Fruit fly (Drosophila melanogaster) whole organism, embryonic: ENCODE results near the gene CG7333.

ENCODE experiments used
- Ada2b ChIP-seq: fragments of 200-800 bp; sonication (Bioruptor generic); IDR thresholded peaks from 2 replicates; pipeline ENCODE4 v1.3.6; 2022; ENCODE audit warnings: missing biosample characterization, missing genetic modification characterization
- Antp ChIP-seq: fragments of 200-800 bp; sonication (Bioruptor generic); optimal IDR thresholded peaks from 3 replicates; lab custom pipeline; 2016; ENCODE audit warnings: missing biosample characterization, missing genetic modification characterization
- Awh ChIP-seq: fragments of 200-800 bp; sonication (Bioruptor generic); IDR thresholded peaks from 2 replicates; pipeline ENCODE4, ENCODE4 v1.3.6; 2022; ENCODE audit warnings: missing biosample characterization, missing genetic modification characterization
- B-H1 ChIP-seq: fragments of 200-800 bp; sonication (Bioruptor generic); IDR thresholded peaks from 3 replicates; pipeline ENCODE4 v1.3.6; 2022; ENCODE audit warnings: missing biosample characterization, missing genetic modification characterization
- CG10147 ChIP-seq: fragments of 200-800 bp; sonication (Bioruptor generic); optimal IDR thresholded peaks from 2 replicates; lab custom pipeline; 2019; ENCODE audit warnings: missing biosample characterization, mild to moderate bottlenecking, missing genetic modification characterization, moderate library complexity
- CG1024 ChIP-seq: fragments of 200-800 bp; sonication (Bioruptor generic); IDR thresholded peaks from 2 replicates; pipeline ENCODE4 v1.3.6; 2022; ENCODE audit warnings: missing biosample characterization, missing genetic modification characterization
- CG10321 ChIP-seq: fragments of 200-800 bp; sonication (Bioruptor generic); IDR thresholded peaks from 2 replicates; pipeline ENCODE4 v1.3.6; 2022; ENCODE audit warnings: missing biosample characterization, missing genetic modification characterization
- CG10543 ChIP-seq: fragments of 200-800 bp; sonication (Bioruptor generic); optimal IDR thresholded peaks from 3 replicates; lab custom pipeline; 2017; ENCODE audit warnings: missing biosample characterization, mild to moderate bottlenecking, missing genetic modification characterization, moderate library complexity
- CG10654 ChIP-seq: fragments of 200-800 bp; sonication (Bioruptor generic); optimal IDR thresholded peaks from 2 replicates; lab custom pipeline; 2016; ENCODE audit warnings: missing biosample characterization, missing genetic modification characterization
- CG11696 ChIP-seq: fragments of 200-800 bp; sonication (Bioruptor generic); IDR thresholded peaks from 2 replicates; pipeline ENCODE4 v1.3.6; 2022; ENCODE audit warnings: missing biosample characterization, missing genetic modification characterization
- CG12236 ChIP-seq: fragments of 200-800 bp; sonication (Bioruptor generic); optimal IDR thresholded peaks from 2 replicates; lab custom pipeline; 2016; ENCODE audit warnings: missing biosample characterization, missing genetic modification characterization
- CG12299 ChIP-seq: fragments of 200-800 bp; sonication (Bioruptor generic); optimal IDR thresholded peaks from 2 replicates; lab custom pipeline; 2018; ENCODE audit warnings: missing biosample characterization, mild to moderate bottlenecking, missing genetic modification characterization
- CG12659 ChIP-seq: fragments of 200-800 bp; sonication (Bioruptor generic); optimal IDR thresholded peaks from 3 replicates; lab custom pipeline; 2017; ENCODE audit warnings: mild to moderate bottlenecking, missing biosample characterization, missing genetic modification reagents, missing genetic modification characterization
- CG13296 ChIP-seq: fragments of 200-800 bp; sonication (Bioruptor generic); optimal IDR thresholded peaks from 3 replicates; lab custom pipeline; 2018; ENCODE audit warnings: missing biosample characterization, mild to moderate bottlenecking, missing genetic modification characterization
- CG13624 ChIP-seq: fragments of 200-800 bp; sonication (Bioruptor generic); optimal IDR thresholded peaks from 2 replicates; lab custom pipeline; 2016; ENCODE audit warnings: missing biosample characterization, missing genetic modification characterization
- CG14710 ChIP-seq: fragments of 200-800 bp; sonication (Bioruptor generic); optimal IDR thresholded peaks from 3 replicates; lab custom pipeline; 2019; ENCODE audit warnings: missing biosample characterization, mild to moderate bottlenecking, missing genetic modification characterization, moderate library complexity
- CG17568 ChIP-seq: fragments of 200-800 bp; sonication (Bioruptor generic); optimal IDR thresholded peaks from 2 replicates; lab custom pipeline; 2018; ENCODE audit warnings: missing biosample characterization, mild to moderate bottlenecking, missing genetic modification characterization, moderate library complexity
- CG17829 ChIP-seq: fragments of 200-800 bp; optimal IDR thresholded peaks from 2 replicates; lab custom pipeline; 2019; ENCODE audit warnings: missing biosample characterization, mild to moderate bottlenecking, missing genetic modification characterization, moderate library complexity
- CG31224 ChIP-seq: fragments of 200-800 bp; sonication (Bioruptor generic); IDR thresholded peaks from 2 replicates; pipeline ENCODE4 v1.3.6; 2022; ENCODE audit warnings: missing biosample characterization, missing genetic modification characterization
- CG32772 ChIP-seq: fragments of 200-800 bp; sonication (Bioruptor generic); IDR thresholded peaks from 2 replicates; pipeline ENCODE4 v1.3.6; 2022; ENCODE audit warnings: missing biosample characterization, missing genetic modification characterization
- CG4282 ChIP-seq: fragments of 200-800 bp; sonication (Bioruptor generic); optimal IDR thresholded peaks from 2 replicates; lab custom pipeline; 2016; ENCODE audit warnings: missing biosample characterization, missing genetic modification characterization
- CG4820 ChIP-seq: fragments of 200-800 bp; sonication (Bioruptor generic); optimal IDR thresholded peaks from 3 replicates; lab custom pipeline; 2016; ENCODE audit warnings: missing biosample characterization, missing genetic modification characterization
- CG6683 ChIP-seq: fragments of 200-800 bp; sonication (Bioruptor generic); optimal IDR thresholded peaks from 2 replicates; lab custom pipeline; 2017; ENCODE audit warnings: missing biosample characterization, mild to moderate bottlenecking, missing genetic modification characterization, missing genetic modification reagents
- CG8089 ChIP-seq: fragments of 200-800 bp; sonication (Bioruptor generic); optimal IDR thresholded peaks from 3 replicates; lab custom pipeline; 2016; ENCODE audit warnings: missing biosample characterization, missing genetic modification characterization
- Dip3 ChIP-seq: fragments of 200-800 bp; sonication (Bioruptor generic); optimal IDR thresholded peaks from 3 replicates; lab custom pipeline; 2016; ENCODE audit warnings: missing biosample characterization, missing genetic modification characterization
- Fer3 ChIP-seq: fragments of 200-800 bp; sonication (Bioruptor generic); optimal IDR thresholded peaks from 2 replicates; lab custom pipeline; 2018; ENCODE audit warnings: missing biosample characterization, mild to moderate bottlenecking, missing genetic modification characterization, moderate library complexity
- HmgZ ChIP-seq: fragments of 200-800 bp; sonication (Bioruptor generic); optimal IDR thresholded peaks from 2 replicates; lab custom pipeline; 2018; ENCODE audit warnings: missing biosample characterization, mild to moderate bottlenecking, missing genetic modification characterization
- Hmx ChIP-seq: fragments of 200-800 bp; sonication (Bioruptor generic); optimal IDR thresholded peaks from 2 replicates; lab custom pipeline; 2016; ENCODE audit warnings: missing biosample characterization, missing genetic modification characterization
- MBD-R2 ChIP-seq: fragments of 200-800 bp; sonication (Bioruptor generic); IDR thresholded peaks from 2 replicates; pipeline ENCODE4 v1.3.6; 2022; ENCODE audit warnings: missing biosample characterization, missing genetic modification characterization
- ato ChIP-seq: fragments of 200-800 bp; sonication (Bioruptor generic); IDR thresholded peaks from 2 replicates; pipeline ENCODE4 v1.3.6; 2022; ENCODE audit warnings: missing biosample characterization, missing genetic modification characterization; ENCODE audit not compliant: partially characterized antibody
- bcd ChIP-seq: fragments of 200-800 bp; sonication (Bioruptor generic); optimal IDR thresholded peaks from 2 replicates; lab custom pipeline; 2017; ENCODE audit warnings: missing biosample characterization, mild to moderate bottlenecking, missing genetic modification characterization
- crol ChIP-seq: fragments of 200-800 bp; sonication (Bioruptor generic); IDR thresholded peaks from 2 replicates; pipeline ENCODE4 v1.3.6; 2022; ENCODE audit warnings: missing biosample characterization, missing genetic modification characterization
- dpn ChIP-seq, 2 experiments: fragments of 200-800 bp; sonication (Bioruptor generic); optimal IDR thresholded peaks; 3 replicates each; lab custom pipeline; 2016; ENCODE audit warnings: missing biosample characterization in 2 of 2, missing genetic modification characterization in 2 of 2
- fd102C ChIP-seq: fragments of 200-800 bp; sonication (Bioruptor generic); optimal IDR thresholded peaks from 2 replicates; lab custom pipeline; 2018; ENCODE audit warnings: missing biosample characterization, mild to moderate bottlenecking, missing genetic modification characterization, moderate library complexity
- fru ChIP-seq: fragments of >200 bp; optimal IDR thresholded peaks from 2 replicates; lab custom pipeline; 2017
- gem ChIP-seq: fragments of 200-800 bp; sonication (Bioruptor generic); optimal IDR thresholded peaks from 2 replicates; lab custom pipeline; 2019; ENCODE audit warnings: missing biosample characterization, mild to moderate bottlenecking, missing genetic modification characterization, moderate library complexity
- gfzf ChIP-seq: fragments of 200-800 bp; sonication (Bioruptor generic); optimal IDR thresholded peaks from 2 replicates; lab custom pipeline; 2016; ENCODE audit warnings: missing biosample characterization, mild to moderate bottlenecking, missing genetic modification characterization, moderate library complexity
- gro ChIP-seq: fragments of 200-800 bp; sonication (Bioruptor generic); optimal IDR thresholded peaks from 2 replicates; lab custom pipeline; 2016; ENCODE audit warnings: missing biosample characterization, missing genetic modification characterization
- hb ChIP-seq: fragments of 200-800 bp; sonication (Bioruptor generic); IDR thresholded peaks from 3 replicates; pipeline ENCODE4 v1.3.6; 2022; ENCODE audit warnings: missing biosample characterization, missing genetic modification characterization; ENCODE audit not compliant: partially characterized antibody
- klu ChIP-seq: fragments of 200-800 bp; sonication (Bioruptor generic); IDR thresholded peaks from 2 replicates; pipeline ENCODE4 v1.3.6; 2022; ENCODE audit warnings: missing biosample characterization, missing genetic modification characterization
- lab ChIP-seq: fragments of 200-800 bp; sonication (Bioruptor generic); optimal IDR thresholded peaks from 3 replicates; lab custom pipeline; 2017; ENCODE audit warnings: missing biosample characterization, missing genetic modification characterization, mild to moderate bottlenecking, moderate library complexity, missing genetic modification reagents
- maf-S ChIP-seq: fragments of 200-800 bp; sonication (Bioruptor generic); optimal IDR thresholded peaks from 2 replicates; lab custom pipeline; 2016; ENCODE audit warnings: missing biosample characterization, missing genetic modification characterization
- oc ChIP-seq: fragments of 200-800 bp; sonication (Bioruptor generic); optimal IDR thresholded peaks from 2 replicates; lab custom pipeline; 2018; ENCODE audit warnings: missing biosample characterization, mild to moderate bottlenecking, missing genetic modification characterization, moderate library complexity
- otp ChIP-seq: fragments of 200-800 bp; sonication (Bioruptor generic); IDR thresholded peaks from 3 replicates; pipeline ENCODE4, ENCODE4 v1.3.6; 2022; ENCODE audit warnings: missing biosample characterization, missing genetic modification characterization
- prd ChIP-seq, 3 experiments: fragments of >200 bp in 2 of 3; fragments of 200-800 bp in 1 of 3; sonication (Bioruptor generic) in 1 of 3; optimal IDR thresholded peaks in 2 of 3; IDR thresholded peaks in 1 of 3; 2 replicates in 2 of 3; 3 replicates in 1 of 3; pipeline versions ENCODE4 v1.3.6 to Lab custom; 2017 to 2022; ENCODE audit warnings: missing biosample characterization in 1 of 3, missing genetic modification characterization in 1 of 3
- pzg ChIP-seq: fragments of 200-800 bp; sonication (Bioruptor generic); optimal IDR thresholded peaks from 3 replicates; lab custom pipeline; 2018; ENCODE audit warnings: missing biosample characterization, mild to moderate bottlenecking, missing genetic modification characterization, moderate library complexity
- run ChIP-seq: fragments of 200-800 bp; sonication (Bioruptor generic); optimal IDR thresholded peaks from 3 replicates; lab custom pipeline; 2018; ENCODE audit warnings: missing biosample characterization, mild to moderate bottlenecking, missing genetic modification characterization
- salm ChIP-seq: fragments of 200-800 bp; sonication (Bioruptor generic); optimal IDR thresholded peaks from 2 replicates; lab custom pipeline; 2018; ENCODE audit warnings: missing biosample characterization, mild to moderate bottlenecking, missing genetic modification characterization
- tap ChIP-seq: fragments of 200-800 bp; optimal IDR thresholded peaks from 3 replicates; lab custom pipeline; 2019; ENCODE audit warnings: missing biosample characterization, mild to moderate bottlenecking, missing genetic modification characterization, moderate library complexity
- twi ChIP-seq: fragments of 200-800 bp; optimal IDR thresholded peaks from 2 replicates; lab custom pipeline; 2019; ENCODE audit warnings: missing biosample characterization, mild to moderate bottlenecking, missing genetic modification characterization, moderate library complexity

Gene CG7333

dm6 chr3R:19584818-19585217 lies 15.6 kb upstream of the CG7333 start (continued):
- TF ChIP-seq Hmx (GFP tag; lab: Kevin White, UChicago), result no peak
- peak; percentile 30 for TF ChIP-seq CG13624 (GFP tag; lab: Kevin White, UChicago)
- TF ChIP-seq fd102C (GFP tag; lab: Kevin White, UChicago), result peak; percentile 93
- peak; percentile 89 for TF ChIP-seq salm (tag; lab: Kevin White, UChicago)
- peak; percentile 51; the same call in 1 of the 2 replicates for TF ChIP-seq CG10321
- TF ChIP-seq CG4282 (GFP tag; lab: Kevin White, UChicago), result peak; percentile 60
- no peak for TF ChIP-seq hb (GFP tag; lab: Robert Waterston, UW)
- peak; percentile 73; the same call in 1 of the 2 replicates for TF ChIP-seq CG1024 (GFP tag; lab: Robert Waterston, UW)
- TF ChIP-seq CG4820 (GFP tag; lab: Kevin White, UChicago), result peak; percentile 68
- peak; percentile 79 for TF ChIP-seq bcd
- peak; percentile 73 for TF ChIP-seq Fer3 (tag; lab: Kevin White, UChicago)
- TF ChIP-seq CG8089, result peak; percentile 88
- TF ChIP-seq pzg, result no peak
- peak; percentile 82 for TF ChIP-seq gem
- peak; percentile 78 for TF ChIP-seq twi (tag; lab: Kevin White, UChicago)
- peak; percentile 92 for TF ChIP-seq CG17568
- TF ChIP-seq lab (GFP tag; lab: Kevin White, UChicago), result peak; percentile 89
- TF ChIP-seq CG10147 (GFP tag; lab: Kevin White, UChicago), result peak; percentile 56
- no peak for TF ChIP-seq fru
- peak; percentile 37; the same call in 1 of the 2 replicates for TF ChIP-seq CG11696 (GFP tag; lab: Robert Waterston, UW)
- TF ChIP-seq gfzf, result no peak
- TF ChIP-seq B-H1, result no peak; the same call in 2 of the 3 replicates
- TF ChIP-seq CG12299, result peak; percentile 85
- TF ChIP-seq tap, result peak; percentile 84
- peak; percentile 78 for TF ChIP-seq CG6683 (GFP tag; lab: Kevin White, UChicago)
- peak; percentile 62 for TF ChIP-seq maf-S (GFP tag; lab: Kevin White, UChicago)
- TF ChIP-seq run (tag; lab: Kevin White, UChicago), result peak; percentile 73
- TF ChIP-seq Awh (GFP tag; lab: Robert Waterston, UW), result no peak; the same call in none of the 2 replicates
- TF ChIP-seq Dip3 (GFP tag; lab: Kevin White, UChicago), result no peak
- peak; percentile 79 for TF ChIP-seq CG17829 (tag; lab: Kevin White, UChicago)
- peak; percentile 85 for TF ChIP-seq CG13296 (GFP tag; lab: Kevin White, UChicago)
- TF ChIP-seq crol, result peak; percentile 79
- peak; percentile 83 for TF ChIP-seq CG10543 (GFP tag; lab: Kevin White, UChicago)
- TF ChIP-seq oc (tag; lab: Kevin White, UChicago), result peak; percentile 74
- peak; percentile 91 for TF ChIP-seq otp (GFP tag; lab: Robert Waterston, UW)
- peak; percentile 94 for TF ChIP-seq CG14710 (tag; lab: Kevin White, UChicago)
- TF ChIP-seq klu (GFP tag; lab: Robert Waterston, UW), result no peak
- TF ChIP-seq Antp (GFP tag; lab: Kevin White, UChicago), result peak; percentile 67
- TF ChIP-seq dpn (GFP tag; optimal IDR thresholded peaks at IDR 0.05; lab: Kevin White, UChicago), result peak; percentile 66 to 67
- TF ChIP-seq CG31224 (GFP tag; lab: Robert Waterston, UW), result no peak
- no peak for TF ChIP-seq prd (optimal IDR thresholded peaks at IDR 0.05; lab: Kevin White, UChicago)
- peak; percentile 27; the same call in 1 of the 3 replicates for TF ChIP-seq prd (GFP tag; IDR thresholded peaks at IDR 0.05; lab: Robert Waterston, UW)
- peak; percentile 80 for TF ChIP-seq CG12659 (GFP tag; lab: Kevin White, UChicago)
- TF ChIP-seq HmgZ, result peak; percentile 75
- no peak for TF ChIP-seq CG32772 (GFP tag; lab: Robert Waterston, UW)
- TF ChIP-seq ato (GFP tag; lab: Robert Waterston, UW), result no peak
- peak; percentile 35; the same call in 1 of the 2 replicates for TF ChIP-seq MBD-R2
- TF ChIP-seq CG12236, result peak; percentile 92
- TF ChIP-seq CG10654, result peak; percentile 81
- TF ChIP-seq gro (GFP tag; lab: Kevin White, UChicago), result no peak
- TF ChIP-seq Ada2b, result peak; percentile 27; the same call in 1 of the 2 replicates
